Fruit fly (Drosophila melanogaster) Kc167 (cell line): ENCODE data around the gene CG18180.

ENCODE experiments used
- Myc ChIP-seq: fragments of >200 bp; optimal IDR thresholded peaks from 2 replicates; lab custom pipeline; 2017; ENCODE audit warnings: missing external identifiers
- h ChIP-seq: fragments of >200 bp; optimal IDR thresholded peaks from 3 replicates; lab custom pipeline; 2018; ENCODE audit warnings: missing external identifiers
- psq ChIP-seq: fragments of >200 bp; optimal IDR thresholded peaks from 2 replicates; lab custom pipeline; 2017; ENCODE audit warnings: missing external identifiers
- ttk ChIP-seq: sonication (Bioruptor generic); optimal IDR thresholded peaks from 2 replicates; lab custom pipeline; 2017; ENCODE audit warnings: missing external identifiers

dm6 chr3L:9615443-9616141, 25.2 kb upstream of the CG18180 start:
- TF ChIP-seq psq (no peak), Myc (lab: Kevin White, UChicago) (no peak), h (lab: Kevin White, UChicago) (no peak), ttk (lab: Kevin White, UChicago) (no peak)
